Fruit fly (Drosophila melanogaster): ENCODE data around the gene CG7573.

CG7573 gene

DNA sequence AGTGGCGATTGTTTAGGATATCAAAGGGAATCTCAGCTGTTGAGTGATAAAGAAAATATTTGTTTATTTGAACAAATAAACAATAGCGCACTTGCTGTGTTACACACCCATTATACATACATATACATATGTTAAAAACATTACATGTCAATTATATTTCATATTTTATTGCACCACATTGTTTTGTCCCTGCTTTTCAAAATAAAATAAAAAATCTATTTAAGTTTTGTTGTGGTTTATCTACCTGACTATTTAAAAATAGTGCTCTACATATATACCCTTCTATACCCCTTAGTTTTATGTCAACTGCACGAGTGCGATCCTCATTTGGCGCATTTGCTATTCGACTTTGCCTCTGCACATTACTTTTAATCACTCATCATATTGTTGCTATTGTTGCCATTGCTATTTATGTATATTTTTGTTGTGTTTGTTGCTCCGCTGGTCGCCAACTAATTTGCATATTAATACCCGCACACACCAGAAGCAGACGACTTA is 38.4 kb downstream of the CG7573 start (continued):
- TF ChIP-seq Oli (tag; optimal IDR thresholded peaks at IDR 0.05): peak; percentile 97
- peak; percentile 92; the same call in 2 of the 4 replicates for TF ChIP-seq chinmo (GFP tag; IDR thresholded peaks at IDR 0.05; ENCODE audit: partially characterized antibody)
- peak; percentile 72 for TF ChIP-seq BtbVII (GFP tag; optimal IDR thresholded peaks at IDR 0.05)
- TF ChIP-seq sob (GFP tag; IDR thresholded peaks at IDR 0.05): peak; percentile 93
- TF ChIP-seq CG8359 (GFP tag; optimal IDR thresholded peaks at IDR 0.05; ENCODE audit: borderline replicate concordance): peak; percentile 79
- TF ChIP-seq lmd (GFP tag; IDR thresholded peaks at IDR 0.05): peak; percentile 95
- no peak for TF ChIP-seq ERR (GFP tag; optimal IDR thresholded peaks at IDR 0.05)
- TF ChIP-seq Hr78 (GFP tag; optimal IDR thresholded peaks at IDR 0.05): peak in 1 of 2 experiments; percentile 69
- peak; percentile 80 for TF ChIP-seq Dek (tag; optimal IDR thresholded peaks at IDR 0.05)
- TF ChIP-seq gce (GFP tag; IDR thresholded peaks at IDR 0.05): 0 out of 3 replicates have a peak, but pooled peaks have one; percentile 18
- peak; percentile 88 for TF ChIP-seq CG3726 (GFP tag; IDR thresholded peaks at IDR 0.05)
- no peak for TF ChIP-seq CG42726 (GFP tag; IDR thresholded peaks at IDR 0.05; ENCODE audit: partially characterized antibody)
- TF ChIP-seq insv (GFP tag; optimal IDR thresholded peaks at IDR 0.05): no peak
- TF ChIP-seq MTF-1 (GFP tag; optimal IDR thresholded peaks at IDR 0.05; ENCODE audit: borderline replicate concordance): peak; percentile 27
- peak; percentile 94 for TF ChIP-seq slbo (GFP tag; IDR thresholded peaks at IDR 0.05)
- peak; percentile 54 for TF ChIP-seq Myb (GFP tag; optimal IDR thresholded peaks at IDR 0.05)
- TF ChIP-seq run (tag; optimal IDR thresholded peaks at IDR 0.05): peak; percentile 93
- TF ChIP-seq pan (optimal IDR thresholded peaks at IDR 0.05): no peak
- TF ChIP-seq pan (GFP tag; optimal IDR thresholded peaks at IDR 0.05 in 1 of 2, IDR thresholded peaks at IDR 0.05 in 1 of 2): peak in 1 of 2 experiments; percentile 95
- peak; percentile 93 for TF ChIP-seq klu (GFP tag; IDR thresholded peaks at IDR 0.05)
- peak; percentile 80 to 88 for TF ChIP-seq chif (GFP tag; optimal IDR thresholded peaks at IDR 0.05)
- peak; percentile 80 for TF ChIP-seq rib (GFP tag; IDR thresholded peaks at IDR 0.05)
- TF ChIP-seq ab (GFP tag; optimal IDR thresholded peaks at IDR 0.05): peak; percentile 40
- peak; percentile 94 for TF ChIP-seq CG11093 (GFP tag; IDR thresholded peaks at IDR 0.05)
- TF ChIP-seq unc-4 (GFP tag; IDR thresholded peaks at IDR 0.05; ENCODE audit: partially characterized antibody): no peak
- TF ChIP-seq CG2875 (GFP tag; optimal IDR thresholded peaks at IDR 0.05): peak; percentile 78
- no peak for TF ChIP-seq CG4360 (GFP tag; IDR thresholded peaks at IDR 0.05)
- peak; percentile 49 for TF ChIP-seq NC2β (GFP tag; optimal IDR thresholded peaks at IDR 0.05)
- TF ChIP-seq oc (tag; optimal IDR thresholded peaks at IDR 0.05): peak; percentile 72
- TF ChIP-seq CG17385 (GFP tag; optimal IDR thresholded peaks at IDR 0.05): peak; percentile 84
- peak; percentile 83 for TF ChIP-seq salm (tag; optimal IDR thresholded peaks at IDR 0.05)
- TF ChIP-seq E2f1 (GFP tag; IDR thresholded peaks at IDR 0.05): peak; percentile 92
- peak; percentile 72 for TF ChIP-seq fu2 (GFP tag; optimal IDR thresholded peaks at IDR 0.05)
- peak; percentile 90 for TF ChIP-seq CG1233 (GFP tag; optimal IDR thresholded peaks at IDR 0.05)
- peak; percentile 70; the same call in 1 of the 2 replicates for TF ChIP-seq dan (GFP tag; IDR thresholded peaks at IDR 0.05)
- peak; percentile 53 for TF ChIP-seq CG6683 (GFP tag; optimal IDR thresholded peaks at IDR 0.05)
- no peak for TF ChIP-seq Kr (GFP tag; optimal IDR thresholded peaks at IDR 0.05)
- TF ChIP-seq CG30403 (GFP tag; optimal IDR thresholded peaks at IDR 0.05): peak; percentile 94
- TF ChIP-seq toy (GFP tag; IDR thresholded peaks at IDR 0.05): peak; percentile 58
- TF ChIP-seq Opbp (GFP tag; IDR thresholded peaks at IDR 0.05; ENCODE audit: partially characterized antibody): no peak
- no peak for TF ChIP-seq CG6791 (GFP tag; IDR thresholded peaks at IDR 0.05; ENCODE audit: partially characterized antibody)
- peak; percentile 90 for TF ChIP-seq CG9215 (GFP tag; IDR thresholded peaks at IDR 0.05)
- peak; percentile 86 for TF ChIP-seq CG14014 (GFP tag; IDR thresholded peaks at IDR 0.05)
- peak; percentile 94 for TF ChIP-seq Fer3 (tag; optimal IDR thresholded peaks at IDR 0.05)
- TF ChIP-seq ap (GFP tag; IDR thresholded peaks at IDR 0.05): peak; percentile 72; the same call in 1 of the 2 replicates
- peak; percentile 78 for TF ChIP-seq mam (GFP tag; optimal IDR thresholded peaks at IDR 0.05)
- peak; percentile 88 for TF ChIP-seq Spps (tag; optimal IDR thresholded peaks at IDR 0.05)
- no peak for TF ChIP-seq mld (GFP tag; IDR thresholded peaks at IDR 0.05; ENCODE audit: partially characterized antibody)
- TF ChIP-seq CG11695 (GFP tag; IDR thresholded peaks at IDR 0.05): peak; percentile 95
- TF ChIP-seq CG1529 (GFP tag; optimal IDR thresholded peaks at IDR 0.05): peak; percentile 88

Data from whole organism, embryonic.